Fruit fly (Drosophila melanogaster) whole organism, embryonic: ENCODE data around the gene Glt.
A peak's percentile ranks its signal among the peaks of the same experiment; 100 is the strongest.

Experiments used
- ATbp ChIP-seq: fragments of 200-800 bp; sonication (Bioruptor generic); optimal IDR thresholded peaks from 2 replicates; lab custom pipeline; 2017; ENCODE audit warnings: missing biosample characterization, mild to moderate bottlenecking, missing genetic modification characterization, missing genetic modification reagents
- Abd-B ChIP-seq: fragments of 200-800 bp; sonication (Bioruptor generic); optimal IDR thresholded peaks from 2 replicates; lab custom pipeline; 2018; ENCODE audit warnings: missing biosample characterization, mild to moderate bottlenecking, missing genetic modification characterization, moderate library complexity
- Awh ChIP-seq: fragments of 200-800 bp; sonication (Bioruptor generic); IDR thresholded peaks from 2 replicates; pipeline ENCODE4, ENCODE4 v1.3.6; 2022; ENCODE audit warnings: missing biosample characterization, missing genetic modification characterization
- Bdp1 ChIP-seq: fragments of 200-800 bp; sonication (Bioruptor generic); optimal IDR thresholded peaks from 3 replicates; lab custom pipeline; 2016; ENCODE audit warnings: missing biosample characterization, missing genetic modification characterization
- CG10366 ChIP-seq: fragments of 200-800 bp; sonication (Bioruptor generic); IDR thresholded peaks from 2 replicates; pipeline ENCODE4 v1.3.6; 2022; ENCODE audit warnings: missing biosample characterization, missing genetic modification characterization
- CG10565 ChIP-seq: fragments of 200-800 bp; sonication (Bioruptor generic); optimal IDR thresholded peaks from 3 replicates; lab custom pipeline; 2016; ENCODE audit warnings: missing biosample characterization, mild to moderate bottlenecking, missing genetic modification characterization
- CG11695 ChIP-seq: fragments of 200-800 bp; sonication (Bioruptor generic); IDR thresholded peaks from 3 replicates; pipeline ENCODE4 v1.3.6; 2022; ENCODE audit warnings: missing biosample characterization, missing genetic modification characterization
- CG12219 ChIP-seq: fragments of 200-800 bp; sonication (Bioruptor generic); optimal IDR thresholded peaks from 3 replicates; lab custom pipeline; 2018; ENCODE audit warnings: missing biosample characterization, mild to moderate bottlenecking, missing genetic modification characterization
- CG15011 ChIP-seq: fragments of 200-800 bp; sonication (Bioruptor generic); optimal IDR thresholded peaks from 3 replicates; lab custom pipeline; 2018; ENCODE audit warnings: missing biosample characterization, mild to moderate bottlenecking, missing genetic modification characterization
- CG17829 ChIP-seq: fragments of 200-800 bp; optimal IDR thresholded peaks from 2 replicates; lab custom pipeline; 2019; ENCODE audit warnings: missing biosample characterization, mild to moderate bottlenecking, missing genetic modification characterization, moderate library complexity
- CG18262 ChIP-seq: fragments of 200-800 bp; optimal IDR thresholded peaks from 3 replicates; lab custom pipeline; 2019; ENCODE audit warnings: missing biosample characterization, mild to moderate bottlenecking, missing genetic modification characterization, moderate library complexity
- CG2202 ChIP-seq: fragments of 200-800 bp; sonication (Bioruptor generic); optimal IDR thresholded peaks from 2 replicates; lab custom pipeline; 2018; ENCODE audit warnings: missing biosample characterization, mild to moderate bottlenecking, missing genetic modification characterization
- CG3838 ChIP-seq: fragments of 200-800 bp; sonication (Bioruptor generic); optimal IDR thresholded peaks from 3 replicates; lab custom pipeline; 2016; ENCODE audit warnings: missing biosample characterization, missing genetic modification characterization
- CG4328 ChIP-seq: fragments of 200-800 bp; sonication (Bioruptor generic); optimal IDR thresholded peaks from 3 replicates; lab custom pipeline; 2017; ENCODE audit warnings: missing biosample characterization, missing genetic modification reagents, missing genetic modification characterization
- CG7556 ChIP-seq: fragments of 200-800 bp; sonication (Bioruptor generic); optimal IDR thresholded peaks from 2 replicates; lab custom pipeline; 2017; ENCODE audit warnings: missing biosample characterization, mild to moderate bottlenecking, missing genetic modification characterization
- CG7786 ChIP-seq: fragments of 200-800 bp; sonication (Bioruptor generic); optimal IDR thresholded peaks from 2 replicates; lab custom pipeline; 2016; ENCODE audit warnings: missing biosample characterization, missing genetic modification characterization
- CG7987 ChIP-seq: fragments of 200-800 bp; sonication (Bioruptor generic); optimal IDR thresholded peaks from 2 replicates; lab custom pipeline; 2018; ENCODE audit warnings: missing biosample characterization, mild to moderate bottlenecking, missing genetic modification characterization, moderate library complexity
- CG8089 ChIP-seq: fragments of 200-800 bp; sonication (Bioruptor generic); optimal IDR thresholded peaks from 3 replicates; lab custom pipeline; 2016; ENCODE audit warnings: missing biosample characterization, missing genetic modification characterization
- CG8290 ChIP-seq, 3 experiments: fragments of 200-800 bp; sonication (Bioruptor generic); optimal IDR thresholded peaks; 2 replicates each; lab custom pipeline; 2016 to 2019; ENCODE audit warnings: missing biosample characterization in 3 of 3, missing genetic modification characterization in 3 of 3, mild to moderate bottlenecking in 2 of 3, moderate library complexity in 1 of 3
- CG8765 ChIP-seq: fragments of 200-800 bp; sonication (Bioruptor generic); IDR thresholded peaks from 2 replicates; pipeline ENCODE4 v1.3.6; 2022; ENCODE audit warnings: missing biosample characterization, missing genetic modification characterization
- CG8924 ChIP-seq: fragments of 200-800 bp; optimal IDR thresholded peaks from 3 replicates; lab custom pipeline; 2019; ENCODE audit warnings: missing biosample characterization, mild to moderate bottlenecking, missing genetic modification characterization, moderate library complexity
- CG9215 ChIP-seq: fragments of 200-800 bp; sonication (Bioruptor generic); IDR thresholded peaks from 2 replicates; pipeline ENCODE4 v1.3.6; 2022; ENCODE audit warnings: missing biosample characterization, missing genetic modification characterization
- CG9876 ChIP-seq: fragments of 200-800 bp; sonication (Bioruptor generic); optimal IDR thresholded peaks from 2 replicates; lab custom pipeline; 2016; ENCODE audit warnings: missing biosample characterization, missing genetic modification characterization
- CHES-1-like ChIP-seq: fragments of 200-800 bp; sonication (Bioruptor generic); optimal IDR thresholded peaks from 2 replicates; lab custom pipeline; 2016; ENCODE audit warnings: missing biosample characterization, missing genetic modification characterization
- Camta ChIP-seq: fragments of 200-800 bp; sonication (Bioruptor generic); optimal IDR thresholded peaks from 2 replicates; lab custom pipeline; 2016; ENCODE audit warnings: missing biosample characterization, missing genetic modification characterization
- HLH4C ChIP-seq: fragments of 200-800 bp; sonication (Bioruptor generic); IDR thresholded peaks from 3 replicates; pipeline ENCODE4 v1.3.6; 2022; ENCODE audit warnings: missing biosample characterization, missing genetic modification characterization; ENCODE audit not compliant: partially characterized antibody
- Hmr ChIP-seq: fragments of 200-800 bp; sonication (Bioruptor generic); optimal IDR thresholded peaks from 3 replicates; lab custom pipeline; 2017; ENCODE audit warnings: mild to moderate bottlenecking, missing biosample characterization, missing genetic modification reagents, missing genetic modification characterization
- Myb ChIP-seq: fragments of 200-800 bp; sonication (Bioruptor generic); optimal IDR thresholded peaks from 2 replicates; lab custom pipeline; 2016; ENCODE audit warnings: missing biosample characterization, missing genetic modification characterization
- Stat92E ChIP-seq, 3 experiments: fragments of >200 bp in 2 of 3; fragments of 200-800 bp in 1 of 3; sonication (Bioruptor generic) in 1 of 3; optimal IDR thresholded peaks; 2 replicates each; lab custom pipeline; 2017 to 2019; ENCODE audit warnings: missing biosample characterization in 3 of 3, missing genetic modification characterization in 3 of 3, mild to moderate bottlenecking in 1 of 3, moderate library complexity in 1 of 3
- TFAM ChIP-seq: fragments of 200-800 bp; sonication (Bioruptor generic); optimal IDR thresholded peaks from 2 replicates; lab custom pipeline; 2017; ENCODE audit warnings: missing biosample characterization, missing genetic modification characterization, inconsistent platforms
- Tbp ChIP-seq: fragments of >200 bp; optimal IDR thresholded peaks from 2 replicates; lab custom pipeline; 2018; ENCODE audit warnings: missing biosample characterization, missing genetic modification characterization
- ap ChIP-seq: fragments of 200-800 bp; sonication (Bioruptor generic); IDR thresholded peaks from 2 replicates; pipeline ENCODE4 v1.3.6; 2022; ENCODE audit warnings: missing biosample characterization, missing genetic modification characterization
- ato ChIP-seq: fragments of 200-800 bp; sonication (Bioruptor generic); IDR thresholded peaks from 2 replicates; pipeline ENCODE4 v1.3.6; 2022; ENCODE audit warnings: missing biosample characterization, missing genetic modification characterization; ENCODE audit not compliant: partially characterized antibody
- cato ChIP-seq: fragments of 200-800 bp; sonication (Bioruptor generic); optimal IDR thresholded peaks from 2 replicates; lab custom pipeline; 2016; ENCODE audit warnings: missing biosample characterization, missing genetic modification characterization, borderline replicate concordance
- chn ChIP-seq: fragments of 200-800 bp; sonication (Bioruptor generic); optimal IDR thresholded peaks from 2 replicates; lab custom pipeline; 2016; ENCODE audit warnings: missing biosample characterization, missing genetic modification characterization
- crol ChIP-seq: fragments of 200-800 bp; sonication (Bioruptor generic); IDR thresholded peaks from 2 replicates; pipeline ENCODE4 v1.3.6; 2022; ENCODE audit warnings: missing biosample characterization, missing genetic modification characterization
- eve ChIP-seq, 2 experiments: fragments of >200 bp; optimal IDR thresholded peaks; 2 replicates each; lab custom pipeline; 2017; ENCODE audit warnings: missing biosample characterization in 2 of 2, missing genetic modification characterization in 2 of 2
- exex ChIP-seq: fragments of 200-800 bp; sonication (Bioruptor generic); optimal IDR thresholded peaks from 4 replicates; lab custom pipeline; 2018; ENCODE audit warnings: missing biosample characterization, mild to moderate bottlenecking, missing genetic modification characterization, moderate library complexity
- hb ChIP-seq: fragments of 200-800 bp; sonication (Bioruptor generic); IDR thresholded peaks from 3 replicates; pipeline ENCODE4 v1.3.6; 2022; ENCODE audit warnings: missing biosample characterization, missing genetic modification characterization; ENCODE audit not compliant: partially characterized antibody
- lab ChIP-seq: fragments of 200-800 bp; sonication (Bioruptor generic); optimal IDR thresholded peaks from 3 replicates; lab custom pipeline; 2017; ENCODE audit warnings: missing biosample characterization, missing genetic modification characterization, mild to moderate bottlenecking, moderate library complexity, missing genetic modification reagents
- nerfin-2 ChIP-seq: fragments of 200-800 bp; sonication (Bioruptor generic); IDR thresholded peaks from 2 replicates; pipeline ENCODE4 v1.3.6; 2022; ENCODE audit warnings: missing biosample characterization, missing genetic modification characterization; ENCODE audit not compliant: partially characterized antibody
- pnt ChIP-seq: fragments of 200-800 bp; sonication (Bioruptor generic); optimal IDR thresholded peaks from 3 replicates; lab custom pipeline; 2016; ENCODE audit warnings: missing biosample characterization, missing genetic modification characterization
- sc ChIP-seq, 3 experiments: fragments of >200 bp in 2 of 3; fragments of 200-800 bp in 1 of 3; sonication (Bioruptor generic) in 1 of 3; optimal IDR thresholded peaks; 2 replicates in 2 of 3; 3 replicates in 1 of 3; lab custom pipeline; 2017; ENCODE audit warnings: mild to moderate bottlenecking in 1 of 3, missing biosample characterization in 1 of 3, missing genetic modification characterization in 1 of 3, missing genetic modification reagents in 1 of 3
- trem ChIP-seq: fragments of 200-800 bp; optimal IDR thresholded peaks from 3 replicates; lab custom pipeline; 2019; ENCODE audit warnings: missing biosample characterization, mild to moderate bottlenecking, missing genetic modification characterization, moderate library complexity
- tx ChIP-seq: fragments of 200-800 bp; sonication (Bioruptor generic); optimal IDR thresholded peaks from 2 replicates; lab custom pipeline; 2016; ENCODE audit warnings: missing biosample characterization, missing genetic modification characterization
- unc-4 ChIP-seq: fragments of 200-800 bp; sonication (Bioruptor generic); IDR thresholded peaks from 2 replicates; pipeline ENCODE4 v1.3.6; 2022; ENCODE audit warnings: missing biosample characterization, missing genetic modification characterization; ENCODE audit not compliant: partially characterized antibody

Glt gene

DNA sequence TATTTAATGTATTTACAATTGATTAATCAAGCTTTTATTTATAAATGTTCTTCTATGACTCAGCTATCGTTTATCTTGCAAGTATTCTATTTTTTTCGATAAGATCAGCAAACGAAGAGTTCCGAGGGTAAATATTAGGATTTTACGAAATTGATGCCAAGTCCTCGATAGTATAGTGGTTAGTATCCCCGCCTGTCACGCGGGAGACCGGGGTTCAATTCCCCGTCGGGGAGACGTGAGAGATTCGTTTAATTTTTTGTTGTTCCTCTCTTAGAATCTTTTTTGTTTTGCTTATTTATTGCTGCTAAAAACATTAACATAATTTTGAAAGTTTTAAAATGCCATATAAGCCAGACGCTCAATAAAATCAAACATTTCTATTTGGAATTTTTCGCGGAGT is 6.5 kb downstream of the Glt start (continued):
- TF ChIP-seq CG8765 (no peak), CG17829 (tag; lab: Kevin White, UChicago) (no peak), CHES-1-like (GFP tag; lab: Kevin White, UChicago) (no peak), sc (optimal IDR thresholded peaks at IDR 0.05; lab: Kevin White, UChicago) (no peak), sc (GFP tag; optimal IDR thresholded peaks at IDR 0.05; lab: Kevin White, UChicago) (no peak), Bdp1 (GFP tag; lab: Kevin White, UChicago) (peak; percentile 97), exex (tag; lab: Kevin White, UChicago) (no peak), CG9215 (GFP tag; lab: Robert Waterston, UW) (no peak), CG10366 (no peak), CG8924 (tag; lab: Kevin White, UChicago) (no peak), tx (GFP tag; lab: Kevin White, UChicago) (no peak), Camta (no peak), ATbp (GFP tag; lab: Kevin White, UChicago) (no peak), crol (GFP tag; lab: Robert Waterston, UW) (no peak)

dm6 chr2L:8679712-8680111 is 7.2 kb downstream of the Glt start, which contains the start of gene CG9287:
Gene CG9287 (minus strand): TSS chr2L:8679812.
- TF ChIP-seq CG7786 (no peak), CG15011 (no peak), ap (0 out of 2 replicates have a peak, but pooled peaks have one; percentile 14), CG7556 (GFP tag; lab: Kevin White, UChicago) (no peak)

- TF ChIP-seq CG10565 (GFP tag; lab: Kevin White, UChicago) (no peak), Stat92E (GFP tag; optimal IDR thresholded peaks at IDR 0.05; lab: Kevin White, UChicago) (no peak), CG4328 (GFP tag; lab: Kevin White, UChicago) (no peak), Hmr (GFP tag; lab: Kevin White, UChicago) (no peak), CG3838 (GFP tag; lab: Kevin White, UChicago) (no peak), trem (no peak), Myb (GFP tag; lab: Kevin White, UChicago) (no peak), chn (GFP tag; lab: Kevin White, UChicago) (no peak), CG7987 (no peak), CG11695 (no peak), lab (GFP tag; lab: Kevin White, UChicago) (no peak), CG12219 (GFP tag; lab: Kevin White, UChicago) (no peak), ato (GFP tag; lab: Robert Waterston, UW) (peak; percentile 74; the same call in 1 of the 2 replicates), HLH4C (GFP tag; lab: Robert Waterston, UW) (peak; percentile 69; the same call in 2 of the 3 replicates), CG18262 (tag; lab: Kevin White, UChicago) (no peak), eve (GFP tag; optimal IDR thresholded peaks at IDR 0.05; lab: Kevin White, UChicago) (no peak), unc-4 (GFP tag; lab: Robert Waterston, UW) (no peak), Awh (no peak), pnt (GFP tag; lab: Kevin White, UChicago) (no peak), Tbp (GFP tag; lab: Kevin White, UChicago) (no peak), nerfin-2 (GFP tag; lab: Robert Waterston, UW) (peak; percentile 85), hb (GFP tag; lab: Robert Waterston, UW) (peak; percentile 71; the same call in 2 of the 3 replicates), CG8290 (GFP tag; optimal IDR thresholded peaks at IDR 0.05; lab: Kevin White, UChicago) (no peak), CG8290 (tag; optimal IDR thresholded peaks at IDR 0.05; lab: Kevin White, UChicago) (no peak), CG8089 (GFP tag; lab: Kevin White, UChicago) (no peak), cato (GFP tag; lab: Kevin White, UChicago) (no peak), CG9876 (GFP tag; lab: Kevin White, UChicago) (no peak), CG2202 (no peak), Abd-B (no peak), TFAM (GFP tag; lab: Kevin White, UChicago) (no peak)
Observed at dm6 chr2L:8683261-8684042, 11.0 kb downstream of the Glt start.
